Worm (Caenorhabditis elegans): ENCODE data around the gene ugt-43.

DNA sequence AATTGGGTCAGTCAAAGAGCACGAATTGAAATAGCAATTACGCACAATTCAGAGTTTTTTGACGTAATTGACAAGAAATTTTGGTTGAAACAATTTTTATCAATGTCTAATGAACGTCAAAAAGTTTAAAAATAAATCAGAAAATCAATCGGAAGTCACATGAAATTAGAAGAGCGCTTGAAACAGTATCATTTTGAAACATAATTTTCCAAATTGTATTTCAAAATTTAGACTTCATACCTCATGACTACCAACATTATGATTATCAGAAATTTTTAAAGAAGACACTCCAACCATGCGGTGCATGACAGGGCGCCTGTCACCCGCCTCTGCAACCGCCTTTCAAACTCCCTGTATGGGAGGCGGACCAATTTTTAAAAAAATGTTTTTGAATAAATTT lies 48.9 kb downstream of the ugt-43 start:
- TF ChIP-seq C34F6.9 (tag; optimal IDR thresholded peaks at IDR 0.05) (no peak), nhr-237 (tag; optimal IDR thresholded peaks at IDR 0.05) (no peak), ama-1 (optimal IDR thresholded peaks at IDR 0.05) (no peak), blmp-1 (tag; optimal IDR thresholded peaks at IDR 0.05; ENCODE audit: insufficient read depth) (no peak), skn-1 (tag; optimal IDR thresholded peaks at IDR 0.05) (no peak), snpc-4 (tag; optimal IDR thresholded peaks at IDR 0.05) (no peak), mdl-1 (tag; optimal IDR thresholded peaks at IDR 0.05) (no peak), fos-1 (tag; optimal IDR thresholded peaks at IDR 0.05) (no peak), lsy-2 (tag; optimal IDR thresholded peaks at IDR 0.05) (no peak), ceh-82 (tag; optimal IDR thresholded peaks at IDR 0.05) (no peak), nhr-6 (tag; optimal IDR thresholded peaks at IDR 0.05) (no peak), elt-3 (tag; optimal IDR thresholded peaks at IDR 0.05) (no peak), egl-27 (tag; optimal IDR thresholded peaks at IDR 0.05) (no peak), unc-62 (GFP tag; optimal IDR thresholded peaks at IDR 0.05) (no peak)

Measured in whole organism, L2 larva.